Worm (Caenorhabditis elegans) whole organism, L1 larva: Measurements from ENCODE around the gene nhr-97.

Experiments used
- F16B12.6 ChIP-seq: fragments of 150-350 bp; optimal IDR thresholded peaks from 2 replicates; lab custom pipeline; 2014; ENCODE audit warnings: missing biosample characterization, missing genetic modification characterization
- Y116A8C.19 ChIP-seq: sonication (generic microtip); optimal IDR thresholded peaks from 2 replicates; lab custom pipeline; 2016; ENCODE audit warnings: missing compliant biosample characterization, missing genetic modification characterization, borderline replicate concordance
- aha-1 ChIP-seq: fragments of 150-350 bp; optimal IDR thresholded peaks from 2 replicates; lab custom pipeline; 2014; ENCODE audit warnings: missing biosample characterization, missing genetic modification characterization
- alr-1 ChIP-seq: fragments of 200-800 bp; sonication (Bioruptor generic); optimal IDR thresholded peaks from 2 replicates; lab custom pipeline; 2018; ENCODE audit warnings: borderline replicate concordance, mild to moderate bottlenecking, missing genetic modification characterization, missing compliant biosample characterization
- aly-2 ChIP-seq: fragments of 150-350 bp; optimal IDR thresholded peaks from 2 replicates; lab custom pipeline; 2014; ENCODE audit warnings: missing biosample characterization, missing genetic modification characterization
- ama-1 ChIP-seq: fragments of 150-350 bp; optimal IDR thresholded peaks from 2 replicates; lab custom pipeline; 2014
- blmp-1 ChIP-seq: fragments of 150-350 bp; optimal IDR thresholded peaks from 2 replicates; lab custom pipeline; 2014; ENCODE audit warnings: missing biosample characterization, missing genetic modification characterization
- ceh-8 ChIP-seq: fragments of 200-800 bp; sonication (Bioruptor generic); optimal IDR thresholded peaks from 2 replicates; lab custom pipeline; 2018; ENCODE audit warnings: mild to moderate bottlenecking, missing genetic modification characterization, moderate library complexity, missing compliant biosample characterization
- ceh-88 ChIP-seq: fragments of 200-800 bp; sonication (Bioruptor generic); IDR thresholded peaks from 2 replicates; pipeline ENCODE4 v1.3.6; 2022; ENCODE audit warnings: missing genetic modification characterization, missing compliant biosample characterization
- ces-1 ChIP-seq: fragments of 150-350 bp; optimal IDR thresholded peaks from 2 replicates; lab custom pipeline; 2014; ENCODE audit warnings: missing biosample characterization, missing genetic modification reagents, missing genetic modification characterization
- efl-3 ChIP-seq: fragments of 200-800 bp; sonication (Bioruptor generic); optimal IDR thresholded peaks from 2 replicates; lab custom pipeline; 2018; ENCODE audit warnings: mild to moderate bottlenecking, missing genetic modification characterization, missing compliant biosample characterization
- elt-2 ChIP-seq: sonication (generic microtip); optimal IDR thresholded peaks from 2 replicates; lab custom pipeline; 2016; ENCODE audit warnings: missing genetic modification characterization, mild to moderate bottlenecking, inconsistent platforms, missing compliant biosample characterization, missing genetic modification reagents
- elt-3 ChIP-seq, 6 experiments: fragments of 150-350 bp in 1 of 6; sonication (generic microtip); optimal IDR thresholded peaks; 2 replicates each; lab custom pipeline; 2017 to 2018; ENCODE audit warnings: missing biosample characterization in 6 of 6, missing genetic modification characterization in 6 of 6, inconsistent platforms in 1 of 6
- ets-5 ChIP-seq: fragments of 200-800 bp; sonication (Bioruptor generic); IDR thresholded peaks from 2 replicates; pipeline ENCODE4 v1.3.6; 2022; ENCODE audit warnings: missing genetic modification characterization, missing compliant biosample characterization
- fkh-10 ChIP-seq: sonication (generic microtip); optimal IDR thresholded peaks from 2 replicates; lab custom pipeline; 2017; ENCODE audit warnings: missing biosample characterization, missing genetic modification reagents, missing genetic modification characterization
- fkh-4 ChIP-seq: sonication (generic microtip); optimal IDR thresholded peaks from 2 replicates; lab custom pipeline; 2016; ENCODE audit warnings: missing compliant biosample characterization, missing genetic modification characterization, borderline replicate concordance
- fos-1 ChIP-seq: fragments of 150-350 bp; optimal IDR thresholded peaks from 2 replicates; lab custom pipeline; 2014; ENCODE audit warnings: missing biosample characterization, missing genetic modification characterization
- hlh-4 ChIP-seq: sonication (generic microtip); optimal IDR thresholded peaks from 2 replicates; lab custom pipeline; 2016; ENCODE audit warnings: mild to moderate bottlenecking, missing genetic modification characterization, missing compliant biosample characterization
- hpl-2 ChIP-seq: fragments of 150-350 bp; optimal IDR thresholded peaks from 2 replicates; lab custom pipeline; 2014; ENCODE audit warnings: missing biosample characterization, missing genetic modification reagents, missing genetic modification characterization
- irx-1 ChIP-seq: sonication (generic microtip); optimal IDR thresholded peaks from 2 replicates; lab custom pipeline; 2016; ENCODE audit warnings: missing genetic modification characterization, missing compliant biosample characterization
- isw-1 ChIP-seq: fragments of 200-800 bp; sonication (Bioruptor generic); IDR thresholded peaks from 2 replicates; pipeline ENCODE4 v1.3.6; 2022; ENCODE audit warnings: missing genetic modification characterization, missing compliant biosample characterization
- jun-1 ChIP-seq: fragments of 150-350 bp; optimal IDR thresholded peaks from 2 replicates; lab custom pipeline; 2014; ENCODE audit warnings: missing biosample characterization, missing genetic modification reagents, missing genetic modification characterization
- lin-13 ChIP-seq: fragments of 150-350 bp; optimal IDR thresholded peaks from 2 replicates; lab custom pipeline; 2014; ENCODE audit warnings: missing biosample characterization, missing genetic modification reagents, missing genetic modification characterization
- lin-14 ChIP-seq: fragments of 200-800 bp; sonication (Bioruptor generic); optimal IDR thresholded peaks from 2 replicates; lab custom pipeline; 2018; ENCODE audit warnings: mild to moderate bottlenecking, missing genetic modification characterization, moderate library complexity, missing compliant biosample characterization
- mdl-1 ChIP-seq, 2 experiments: fragments of 150-350 bp; optimal IDR thresholded peaks; 2 replicates each; lab custom pipeline; 2014 to 2017; ENCODE audit warnings: missing biosample characterization in 2 of 2, missing genetic modification characterization in 2 of 2, inconsistent platforms in 1 of 2
- nhr-11 ChIP-seq: fragments of 150-350 bp; optimal IDR thresholded peaks from 2 replicates; lab custom pipeline; 2014; ENCODE audit warnings: missing biosample characterization, missing genetic modification characterization
- nhr-12 ChIP-seq: sonication (generic microtip); optimal IDR thresholded peaks from 2 replicates; lab custom pipeline; 2017; ENCODE audit warnings: missing biosample characterization, missing genetic modification characterization
- nhr-20 ChIP-seq: sonication (generic microtip); optimal IDR thresholded peaks from 2 replicates; lab custom pipeline; 2016; ENCODE audit warnings: mild to moderate bottlenecking, missing genetic modification characterization, missing compliant biosample characterization
- nhr-28 ChIP-seq: fragments of 150-350 bp; optimal IDR thresholded peaks from 2 replicates; lab custom pipeline; 2014; ENCODE audit warnings: missing biosample characterization, missing genetic modification characterization
- nhr-47 ChIP-seq: sonication (generic microtip); optimal IDR thresholded peaks from 2 replicates; lab custom pipeline; 2016; ENCODE audit warnings: mild to moderate bottlenecking, missing genetic modification characterization, moderate library complexity, missing compliant biosample characterization
- nhr-71 ChIP-seq: sonication (generic microtip); optimal IDR thresholded peaks from 2 replicates; lab custom pipeline; 2016; ENCODE audit warnings: mild to moderate bottlenecking, missing genetic modification characterization, moderate library complexity, missing compliant biosample characterization
- nhr-76 ChIP-seq: sonication (generic microtip); optimal IDR thresholded peaks from 2 replicates; lab custom pipeline; 2017; ENCODE audit warnings: missing biosample characterization, missing genetic modification characterization
- nhr-77 ChIP-seq: fragments of 150-350 bp; optimal IDR thresholded peaks from 2 replicates; lab custom pipeline; 2014; ENCODE audit warnings: missing biosample characterization, missing genetic modification characterization
- pqm-1 ChIP-seq: sonication (generic microtip); optimal IDR thresholded peaks from 3 replicates; lab custom pipeline; 2017; ENCODE audit warnings: missing biosample characterization, missing genetic modification characterization
- skn-1 ChIP-seq: fragments of 150-350 bp; optimal IDR thresholded peaks from 2 replicates; lab custom pipeline; 2014; ENCODE audit warnings: missing biosample characterization, missing genetic modification characterization
- sox-4 ChIP-seq: sonication (generic microtip); optimal IDR thresholded peaks from 2 replicates; lab custom pipeline; 2016; ENCODE audit warnings: missing genetic modification characterization, missing compliant biosample characterization
- swsn-7 ChIP-seq: sonication (generic microtip); optimal IDR thresholded peaks from 2 replicates; lab custom pipeline; 2016; ENCODE audit warnings: missing genetic modification characterization, missing compliant biosample characterization
- tbx-2 ChIP-seq: sonication (generic microtip); optimal IDR thresholded peaks from 2 replicates; lab custom pipeline; 2016; ENCODE audit warnings: missing genetic modification characterization, missing compliant biosample characterization
- tlp-1 ChIP-seq: fragments of 150-350 bp; optimal IDR thresholded peaks from 2 replicates; lab custom pipeline; 2014; ENCODE audit warnings: missing biosample characterization, missing genetic modification characterization
- unc-30 ChIP-seq: sonication (generic microtip); optimal IDR thresholded peaks from 2 replicates; lab custom pipeline; 2017; ENCODE audit warnings: missing biosample characterization, missing genetic modification characterization
- unc-86 ChIP-seq: sonication (generic microtip); optimal IDR thresholded peaks from 2 replicates; lab custom pipeline; 2016; ENCODE audit warnings: missing genetic modification characterization, missing compliant biosample characterization
- unc-98 ChIP-seq: fragments of 200-800 bp; sonication (Bioruptor generic); IDR thresholded peaks from 2 replicates; pipeline ENCODE4 v1.3.6; 2022; ENCODE audit warnings: missing genetic modification characterization, missing compliant biosample characterization
- xbp-1 ChIP-seq: sonication (generic microtip); optimal IDR thresholded peaks from 2 replicates; lab custom pipeline; 2016; ENCODE audit warnings: missing genetic modification characterization, missing compliant biosample characterization
- zip-4 ChIP-seq: fragments of 200-800 bp; sonication (Bioruptor generic); optimal IDR thresholded peaks from 2 replicates; lab custom pipeline; 2018; ENCODE audit warnings: mild to moderate bottlenecking, missing genetic modification characterization, moderate library complexity, missing compliant biosample characterization
- ztf-11 ChIP-seq, 2 experiments: sonication (generic microtip); optimal IDR thresholded peaks; 2 replicates each; lab custom pipeline; 2016 to 2017; ENCODE audit warnings: missing genetic modification characterization in 2 of 2, missing biosample characterization in 1 of 2, missing compliant biosample characterization in 1 of 2
- ztf-4 ChIP-seq: fragments of 150-350 bp; optimal IDR thresholded peaks from 2 replicates; lab custom pipeline; 2014; ENCODE audit warnings: missing biosample characterization, missing genetic modification characterization

Gene nhr-97

DNA sequence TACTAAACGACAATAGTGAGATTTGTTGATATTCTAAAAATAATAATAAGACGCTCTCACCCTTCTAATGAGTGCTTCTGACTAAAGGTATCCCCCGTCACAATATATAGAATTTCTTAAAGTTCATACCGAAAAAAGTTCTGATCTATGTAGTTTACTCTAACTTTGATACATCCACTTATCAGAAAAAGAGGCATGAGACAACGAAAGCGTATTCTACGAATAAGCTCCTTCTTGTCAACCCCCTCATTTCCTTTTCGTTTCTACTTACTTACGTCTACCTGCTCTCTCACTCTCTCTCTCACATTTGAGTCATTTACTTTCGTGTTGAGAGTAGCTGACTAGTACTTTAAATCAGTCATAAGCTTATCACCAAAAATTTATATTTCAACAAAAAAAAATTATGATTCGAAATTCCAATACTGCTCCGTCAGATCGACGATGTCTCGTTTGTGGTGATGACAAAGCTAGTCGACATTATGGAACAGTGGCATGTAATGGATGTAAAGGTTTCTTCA, 31.9 kb upstream of the nhr-97 start (continued):
- TF ChIP-seq F16B12.6 (tag; lab: Kevin White, UChicago) (no peak), skn-1 (tag; lab: Kevin White, UChicago) (no peak), swsn-7 (tag; lab: Kevin White, UChicago) (peak; percentile 14), fos-1 (tag; lab: Kevin White, UChicago) (no peak), nhr-76 (tag; lab: Kevin White, UChicago) (no peak), Y116A8C.19 (no peak), ztf-11 (tag; optimal IDR thresholded peaks at IDR 0.05; lab: Kevin White, UChicago) (no peak), irx-1 (tag; lab: Kevin White, UChicago) (no peak)

DNA sequence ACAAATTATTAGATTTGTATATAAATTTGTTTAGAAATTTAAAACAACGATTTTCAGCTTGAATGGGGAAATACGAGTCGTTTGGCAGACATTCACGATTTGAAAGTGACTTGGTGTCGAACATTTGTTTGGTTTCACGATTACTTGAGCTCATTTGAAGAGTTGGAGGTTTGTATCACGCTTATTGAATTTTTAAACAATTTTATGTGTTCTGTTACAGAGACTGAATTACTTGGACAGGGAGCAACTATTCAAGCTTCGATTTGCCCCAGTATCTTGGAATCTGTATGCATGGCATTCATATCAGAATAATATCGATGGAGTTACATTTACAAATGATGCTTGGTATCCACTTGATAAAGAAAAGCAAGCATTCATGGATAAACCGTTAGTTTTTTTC, 30.2 kb upstream of the nhr-97 start:
- TF ChIP-seq fkh-4 (tag; lab: Kevin White, UChicago) = no peak
- no peak for TF ChIP-seq nhr-12 (tag; lab: Kevin White, UChicago)
- TF ChIP-seq fos-1 (tag; lab: Kevin White, UChicago) = no peak
- no peak for TF ChIP-seq ztf-11 (tag; optimal IDR thresholded peaks at IDR 0.05; lab: Kevin White, UChicago)
- no peak for TF ChIP-seq ceh-88
- TF ChIP-seq nhr-76 (tag; lab: Kevin White, UChicago) = no peak
- no peak for TF ChIP-seq nhr-47 (tag; lab: Kevin White, UChicago)
- no peak for TF ChIP-seq xbp-1
- no peak for TF ChIP-seq hlh-4 (tag; lab: Kevin White, UChicago)
- TF ChIP-seq alr-1 (tag; lab: Kevin White, UChicago) = no peak
- no peak for TF ChIP-seq nhr-20 (tag; lab: Kevin White, UChicago)
- TF ChIP-seq efl-3 (GFP tag; lab: Kevin White, UChicago) = no peak
- TF ChIP-seq aha-1 (tag; lab: Kevin White, UChicago) = no peak
- TF ChIP-seq ets-5 (GFP tag; lab: Robert Waterston, UW) = no peak
- no peak for TF ChIP-seq Y116A8C.19
- TF ChIP-seq, all 84 proteins: peak for 0

DNA sequence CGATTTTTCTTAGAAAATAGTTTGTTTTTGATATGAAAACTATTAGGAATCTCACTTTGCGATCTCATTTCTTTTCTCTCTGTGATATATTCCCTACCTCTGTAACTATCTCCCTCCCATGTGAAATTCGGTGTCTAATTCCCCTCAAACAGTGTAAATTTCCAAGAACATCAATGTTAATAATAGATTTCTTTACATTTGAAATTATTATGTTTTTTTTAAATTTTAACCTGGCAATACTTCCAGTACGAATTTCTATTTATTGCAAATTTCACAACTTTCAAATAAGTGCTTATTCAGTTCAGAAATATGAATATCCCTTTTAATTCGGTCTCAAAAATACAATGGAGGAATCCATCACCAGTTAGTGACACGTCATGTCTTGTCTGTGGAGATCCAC, 29.1 kb upstream of the nhr-97 start, which contains the start of gene nhr-100:
Gene nhr-100, plus strand, starts transcription at position 301 of the 400 bp plus-strand sequence.
- no peak for TF ChIP-seq zip-4
- TF ChIP-seq elt-3 (tag; optimal IDR thresholded peaks at IDR 0.05; lab: Kevin White, UChicago) = no peak

DNA sequence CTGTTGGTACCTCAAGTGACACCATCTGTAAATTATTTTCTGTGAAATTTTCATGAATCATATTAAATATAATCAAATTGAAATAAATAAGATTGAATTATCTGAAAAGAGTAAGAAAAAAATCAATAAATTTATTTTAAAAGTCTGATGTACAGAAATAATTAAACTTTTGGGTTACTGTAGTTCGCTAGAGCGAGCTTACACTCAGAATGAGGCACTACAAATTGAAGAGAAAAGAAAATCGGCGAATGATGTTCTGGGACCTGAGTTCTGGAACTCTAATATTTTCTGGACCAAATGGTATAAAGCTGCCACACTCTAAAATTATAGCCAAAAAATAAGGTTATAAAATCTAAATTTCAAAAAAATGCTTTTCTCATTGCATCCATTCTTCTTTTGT, 23.5 kb upstream of the nhr-97 start:
- TF ChIP-seq blmp-1 (tag; lab: Kevin White, UChicago) (no peak), tbx-2 (tag; lab: Kevin White, UChicago) (no peak), tlp-1 (no peak), pqm-1 (no peak), elt-2 (tag; lab: Kevin White, UChicago) (no peak), lin-13 (no peak), nhr-77 (tag; lab: Kevin White, UChicago) (no peak), ces-1 (GFP tag; lab: Kevin White, UChicago) (no peak), mdl-1 (tag; optimal IDR thresholded peaks at IDR 0.05; lab: Kevin White, UChicago) (no peak), unc-86 (no peak), Y116A8C.19 (no peak)
- TF ChIP-seq, all 84 proteins: peak for 0

DNA sequence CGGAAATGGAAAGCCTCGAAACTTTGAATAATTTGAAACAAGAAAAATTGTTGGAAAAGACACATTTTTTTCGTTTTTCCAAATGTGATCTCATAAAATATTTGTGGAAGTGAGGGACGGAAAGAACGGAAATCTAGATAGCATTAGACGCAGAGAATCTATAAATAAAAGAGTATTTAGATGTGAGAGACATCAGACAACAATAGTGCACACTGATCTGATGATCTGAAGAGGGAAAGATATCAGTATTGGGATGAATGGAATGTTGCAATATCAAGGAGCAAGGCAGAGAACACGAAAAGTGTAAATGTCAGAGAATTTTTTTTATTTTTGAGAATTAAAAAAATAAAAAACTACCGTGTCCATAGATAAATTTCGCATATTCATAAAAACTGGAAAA, 22.6 kb upstream of the nhr-97 start:
- TF ChIP-seq lin-14 (GFP tag; lab: Kevin White, UChicago) (peak; percentile 50), nhr-28 (tag; lab: Kevin White, UChicago) (no peak), jun-1 (tag; lab: Kevin White, UChicago) (no peak), aly-2 (tag; lab: Kevin White, UChicago) (no peak), ama-1 (lab: Kevin White, UChicago) (no peak), isw-1 (GFP tag; lab: Robert Waterston, UW) (no peak), ztf-4 (tag; lab: Kevin White, UChicago) (no peak), fkh-10 (no peak), Y116A8C.19 (no peak), hpl-2 (GFP tag; lab: Kevin White, UChicago) (no peak), ztf-11 (tag; optimal IDR thresholded peaks at IDR 0.05; lab: Kevin White, UChicago) (no peak), elt-2 (tag; lab: Kevin White, UChicago) (no peak), zip-4 (no peak), swsn-7 (tag; lab: Kevin White, UChicago) (no peak), sox-4 (tag; lab: Kevin White, UChicago) (no peak), unc-86 (no peak), ceh-8 (GFP tag; lab: Kevin White, UChicago) (no peak), unc-30 (tag; lab: Kevin White, UChicago) (no peak), unc-98 (GFP tag; lab: Robert Waterston, UW) (no peak), nhr-11 (tag; lab: Kevin White, UChicago) (no peak), nhr-71 (tag; lab: Kevin White, UChicago) (peak; percentile 1)
